Worm (Caenorhabditis elegans) whole organism, L2 larva: ENCODE measurements around the gene rnp-5.

Experiments used
- Y55F3AM.14 ChIP-seq: fragments of 200-800 bp; sonication (Bioruptor generic); optimal IDR thresholded peaks from 2 replicates; lab custom pipeline; 2018; ENCODE audit warnings: mild to moderate bottlenecking, missing genetic modification characterization, missing compliant biosample characterization
- ZK546.5 ChIP-seq: sonication (generic microtip); optimal IDR thresholded peaks from 2 replicates; lab custom pipeline; 2017; ENCODE audit warnings: missing biosample characterization, missing genetic modification characterization
- ama-1 ChIP-seq: fragments of 150-350 bp; optimal IDR thresholded peaks from 2 replicates; lab custom pipeline; 2018; ENCODE audit warnings: inconsistent platforms
- egl-27 ChIP-seq: sonication (generic microtip); optimal IDR thresholded peaks from 3 replicates; lab custom pipeline; 2017; ENCODE audit warnings: missing biosample characterization, missing genetic modification reagents, missing genetic modification characterization
- elt-3 ChIP-seq: sonication (generic microtip); optimal IDR thresholded peaks from 2 replicates; lab custom pipeline; 2017; ENCODE audit warnings: missing biosample characterization, missing genetic modification characterization
- gmeb-1 ChIP-seq: fragments of 150-350 bp; optimal IDR thresholded peaks from 2 replicates; lab custom pipeline; 2014; ENCODE audit warnings: missing biosample characterization, missing genetic modification characterization
- lin-11 ChIP-seq: fragments of 150-350 bp; sonication (generic microtip); optimal IDR thresholded peaks from 2 replicates; lab custom pipeline; 2014; ENCODE audit warnings: missing biosample characterization, missing genetic modification characterization, inconsistent platforms, mixed read lengths
- lin-13 ChIP-seq: fragments of 150-350 bp; optimal IDR thresholded peaks from 2 replicates; lab custom pipeline; 2014; ENCODE audit warnings: missing biosample characterization, missing genetic modification reagents, missing genetic modification characterization
- nhr-11 ChIP-seq: fragments of 150-350 bp; optimal IDR thresholded peaks from 2 replicates; lab custom pipeline; 2014; ENCODE audit warnings: missing biosample characterization, missing genetic modification characterization
- nhr-23 ChIP-seq: fragments of 150-350 bp; optimal IDR thresholded peaks from 2 replicates; lab custom pipeline; 2014; ENCODE audit warnings: missing biosample characterization, missing genetic modification reagents, missing genetic modification characterization
- nhr-237 ChIP-seq: fragments of 150-350 bp; optimal IDR thresholded peaks from 2 replicates; lab custom pipeline; 2014; ENCODE audit warnings: missing biosample characterization, missing genetic modification characterization
- skn-1 ChIP-seq: sonication (generic microtip); optimal IDR thresholded peaks from 2 replicates; lab custom pipeline; 2017; ENCODE audit warnings: missing biosample characterization, missing genetic modification characterization
- ztf-11 ChIP-seq: sonication (generic microtip); optimal IDR thresholded peaks from 2 replicates; lab custom pipeline; 2017; ENCODE audit warnings: missing biosample characterization, missing genetic modification characterization

DNA sequence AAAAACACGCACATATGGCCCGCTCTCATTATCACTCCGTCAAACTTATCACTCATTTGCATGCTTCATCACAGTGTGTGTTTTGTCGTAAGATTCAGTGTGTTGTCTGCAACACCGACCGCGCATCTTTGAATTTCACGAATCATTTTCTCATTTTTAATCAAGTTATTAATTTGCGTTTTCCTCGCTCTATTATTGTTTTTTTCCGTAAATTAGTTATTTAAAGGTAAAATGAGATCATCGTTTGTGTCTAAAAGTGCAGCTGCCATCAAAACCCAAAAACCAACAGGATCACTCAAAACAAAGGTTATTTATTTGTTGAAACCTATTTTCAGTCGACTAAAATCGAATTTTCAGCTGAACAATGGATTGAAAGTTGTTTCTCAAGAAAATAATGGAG is 25.9 kb upstream of the rnp-5 start, which contains the start of the genes T24C4.5 and ucr-2.3:
- TF ChIP-seq elt-3 (tag; lab: Kevin White, UChicago) (no peak), nhr-23 (tag; lab: Kevin White, UChicago) (no peak), ZK546.5 (tag; lab: Kevin White, UChicago) (no peak), skn-1 (tag; lab: Kevin White, UChicago) (no peak), lin-11 (tag; lab: Kevin White, UChicago) (no peak), ama-1 (lab: Kevin White, UChicago) (no peak), gmeb-1 (tag; lab: Kevin White, UChicago) (no peak), nhr-237 (tag; lab: Kevin White, UChicago) (no peak), lin-13 (no peak), egl-27 (no peak), Y55F3AM.14 (no peak), nhr-11 (tag; lab: Kevin White, UChicago) (no peak), ztf-11 (tag; lab: Kevin White, UChicago) (no peak)
